Fruit fly (Drosophila melanogaster) whole organism, pupa: Measurements from ENCODE around the gene ida.

ENCODE experiments used
- CG10348 ChIP-seq: fragments of 200-800 bp; sonication (Bioruptor generic); IDR thresholded peaks from 2 replicates; pipeline ENCODE4 v1.3.6; 2022; ENCODE audit warnings: missing biosample characterization, missing genetic modification characterization
- CG12605 ChIP-seq: fragments of 200-800 bp; sonication (Bioruptor generic); IDR thresholded peaks from 2 replicates; pipeline ENCODE4 v1.3.6; 2022; ENCODE audit warnings: missing biosample characterization, missing genetic modification characterization
- CG13204 ChIP-seq: fragments of 200-800 bp; sonication (Bioruptor generic); optimal IDR thresholded peaks from 2 replicates; lab custom pipeline; 2018; ENCODE audit warnings: missing biosample characterization, mild to moderate bottlenecking, missing genetic modification characterization, moderate library complexity
- CG14655 ChIP-seq: fragments of 200-800 bp; sonication (Bioruptor generic); optimal IDR thresholded peaks from 3 replicates; lab custom pipeline; 2017; ENCODE audit warnings: mild to moderate bottlenecking, missing biosample characterization, missing genetic modification reagents, missing genetic modification characterization
- CG15710 ChIP-seq: fragments of 200-800 bp; sonication (Bioruptor generic); optimal IDR thresholded peaks from 2 replicates; lab custom pipeline; 2018; ENCODE audit warnings: missing biosample characterization, mild to moderate bottlenecking, missing genetic modification characterization, moderate library complexity
- CG17806 ChIP-seq: fragments of 200-800 bp; sonication (Bioruptor generic); optimal IDR thresholded peaks from 2 replicates; lab custom pipeline; 2018; ENCODE audit warnings: missing biosample characterization, mild to moderate bottlenecking, missing genetic modification characterization, moderate library complexity
- CG4496 ChIP-seq: fragments of 200-800 bp; sonication (Bioruptor generic); IDR thresholded peaks from 3 replicates; pipeline ENCODE4 v1.3.6; 2022; ENCODE audit warnings: missing biosample characterization, missing genetic modification characterization
- D1 ChIP-seq: fragments of 200-800 bp; sonication (Bioruptor generic); optimal IDR thresholded peaks from 2 replicates; lab custom pipeline; 2018; ENCODE audit warnings: missing biosample characterization, mild to moderate bottlenecking, missing genetic modification characterization, moderate library complexity
- EcR ChIP-seq: fragments of 200-800 bp; sonication (Bioruptor generic); optimal IDR thresholded peaks from 3 replicates; lab custom pipeline; 2019; ENCODE audit warnings: missing biosample characterization, missing genetic modification characterization, mild to moderate bottlenecking, moderate library complexity, missing genetic modification reagents
- Snoo ChIP-seq: fragments of 200-800 bp; sonication (Bioruptor generic); optimal IDR thresholded peaks from 3 replicates; lab custom pipeline; 2017; ENCODE audit warnings: missing biosample characterization, mild to moderate bottlenecking, missing genetic modification characterization, inconsistent platforms
- gl ChIP-seq: fragments of 200-800 bp; sonication (Bioruptor generic); optimal IDR thresholded peaks from 2 replicates; lab custom pipeline; 2018; ENCODE audit warnings: missing biosample characterization, mild to moderate bottlenecking, missing genetic modification characterization
- rn ChIP-seq: fragments of 200-800 bp; sonication (Bioruptor generic); IDR thresholded peaks from 2 replicates; pipeline ENCODE4 v1.3.6; 2022; ENCODE audit warnings: missing biosample characterization, missing genetic modification characterization

dm6 chr3L:3863462-3863861, 41.7 kb upstream of the ida start:
- TF ChIP-seq CG13204 (no peak), Snoo (tag; lab: Kevin White, UChicago) (no peak), D1 (tag; lab: Kevin White, UChicago) (no peak), rn (no peak), gl (no peak), CG4496 (GFP tag; lab: Robert Waterston, UW) (no peak), CG10348 (GFP tag; lab: Robert Waterston, UW) (no peak), CG14655 (peak; percentile 23), CG15710 (tag; lab: Kevin White, UChicago) (no peak), CG17806 (tag; lab: Kevin White, UChicago) (peak; percentile 27), EcR (GFP tag; lab: Kevin White, UChicago) (no peak), CG12605 (GFP tag; lab: Robert Waterston, UW) (no peak)
